Worm (Caenorhabditis elegans): ENCODE results near the gene T06E8.2.

ce11 chrV:10019934-10020333 is 16.3 kb downstream of the T06E8.2 start:
- TF ChIP-seq nhr-11 (tag; optimal IDR thresholded peaks at IDR 0.05) (no peak), ceh-24 (tag; optimal IDR thresholded peaks at IDR 0.05) (no peak), ceh-9 (tag; optimal IDR thresholded peaks at IDR 0.05) (no peak), pha-4 (tag; optimal IDR thresholded peaks at IDR 0.05) (no peak), ama-1 (optimal IDR thresholded peaks at IDR 0.05) (no peak), rnt-1 (tag; optimal IDR thresholded peaks at IDR 0.05) (no peak)

Data from whole organism, late embryonic.